Worm (Caenorhabditis elegans) whole organism, L4 larva: ENCODE results near the gene JC8.7.
A peak's percentile ranks its signal among the peaks of the same experiment; 100 is the strongest.

ENCODE experiments used
- F26F4.8 ChIP-seq: fragments of 200-800 bp; sonication (Bioruptor generic); conservative IDR thresholded peaks from 2 replicates; pipeline ENCODE4 v1.3.6; 2022; ENCODE audit warnings: missing genetic modification characterization, missing compliant biosample characterization
- F49E8.2 ChIP-seq: sonication (generic microtip); optimal IDR thresholded peaks from 2 replicates; lab custom pipeline; 2016; ENCODE audit warnings: missing compliant biosample characterization, mild to moderate bottlenecking, missing genetic modification characterization, borderline replicate concordance
- Y48G9A.11 ChIP-seq: fragments of 200-800 bp; sonication (Bioruptor generic); IDR thresholded peaks from 2 replicates; pipeline ENCODE4 v1.3.6; 2022; ENCODE audit warnings: missing genetic modification reagents, missing genetic modification characterization, missing compliant biosample characterization
- ZK337.2 ChIP-seq: fragments of 200-800 bp; sonication (Bioruptor generic); IDR thresholded peaks from 2 replicates; pipeline ENCODE4 v1.3.6; 2022; ENCODE audit warnings: missing genetic modification reagents, missing genetic modification characterization, missing compliant biosample characterization
- ZK546.5 ChIP-seq, 2 experiments: sonication (generic microtip); optimal IDR thresholded peaks; 2 replicates each; lab custom pipeline; 2017; ENCODE audit warnings: missing biosample characterization in 2 of 2, missing genetic modification characterization in 2 of 2
- aha-1 ChIP-seq: fragments of 150-350 bp; peaks from one replicate; lab custom pipeline; 2014; ENCODE audit warnings: missing biosample characterization, missing genetic modification characterization
- ama-1 ChIP-seq: fragments of 150-350 bp; optimal IDR thresholded peaks from 2 replicates; lab custom pipeline; 2014; ENCODE audit warnings: inconsistent platforms, mixed read lengths
- ceh-20 ChIP-seq: fragments of 200-800 bp; sonication (Bioruptor generic); IDR thresholded peaks from 2 replicates; pipeline ENCODE4 v1.3.6; 2022; ENCODE audit warnings: missing genetic modification reagents, missing genetic modification characterization, missing compliant biosample characterization
- ceh-28 ChIP-seq: fragments of 150-350 bp; optimal IDR thresholded peaks from 2 replicates; lab custom pipeline; 2014; ENCODE audit warnings: missing biosample characterization, missing genetic modification reagents, missing genetic modification characterization
- ceh-32 ChIP-seq: sonication (generic microtip); optimal IDR thresholded peaks from 2 replicates; lab custom pipeline; 2016; ENCODE audit warnings: mild to moderate bottlenecking, missing genetic modification characterization, missing compliant biosample characterization; ENCODE audit not compliant: poor library complexity
- cey-2 ChIP-seq: sonication (generic microtip); optimal IDR thresholded peaks from 3 replicates; lab custom pipeline; 2017; ENCODE audit warnings: missing genetic modification characterization, mild to moderate bottlenecking, missing compliant biosample characterization, antibody characterized with exemption, borderline replicate concordance; ENCODE audit not compliant: insufficient read depth
- ctbp-1 ChIP-seq: fragments of 200-800 bp; sonication (Bioruptor generic); IDR thresholded peaks from 2 replicates; pipeline ENCODE4 v1.3.6; 2022; ENCODE audit warnings: missing genetic modification reagents, missing genetic modification characterization, missing compliant biosample characterization
- dmd-6 ChIP-seq: fragments of 200-800 bp; sonication (Bioruptor generic); IDR thresholded peaks from 2 replicates; pipeline ENCODE4 v1.3.6; 2022; ENCODE audit warnings: missing genetic modification reagents, missing genetic modification characterization, missing compliant biosample characterization
- dmd-9 ChIP-seq: fragments of 200-800 bp; sonication (Bioruptor generic); IDR thresholded peaks from 2 replicates; pipeline ENCODE4 v1.3.6; 2022; ENCODE audit warnings: missing genetic modification reagents, missing genetic modification characterization, missing compliant biosample characterization
- dpl-1 ChIP-seq: fragments of 150-350 bp; optimal IDR thresholded peaks from 2 replicates; lab custom pipeline; 2014; ENCODE audit warnings: missing biosample characterization, missing genetic modification reagents, missing genetic modification characterization
- egl-27 ChIP-seq: sonication (generic microtip); optimal IDR thresholded peaks from 3 replicates; lab custom pipeline; 2017; ENCODE audit warnings: missing biosample characterization, missing genetic modification reagents, missing genetic modification characterization
- hif-1 ChIP-seq, 2 experiments: sonication (generic microtip); optimal IDR thresholded peaks; 2 replicates each; lab custom pipeline; 2016 to 2017; ENCODE audit warnings: missing compliant biosample characterization in 2 of 2, missing genetic modification characterization in 2 of 2, missing genetic modification reagents in 2 of 2, missing genotype in 2 of 2, mild to moderate bottlenecking in 1 of 2
- lim-7 ChIP-seq: fragments of 200-800 bp; sonication (Bioruptor generic); IDR thresholded peaks from 2 replicates; pipeline ENCODE4 v1.3.6; 2022; ENCODE audit warnings: missing genetic modification characterization, missing compliant biosample characterization
- lin-1 ChIP-seq: fragments of 200-800 bp; sonication (Bioruptor generic); IDR thresholded peaks from 2 replicates; pipeline ENCODE4 v1.3.6; 2022; ENCODE audit warnings: missing genetic modification reagents, missing genetic modification characterization, missing compliant biosample characterization
- lin-38 ChIP-seq: fragments of 200-800 bp; sonication (Bioruptor generic); IDR thresholded peaks from 2 replicates; pipeline ENCODE4 v1.3.6; 2022; ENCODE audit warnings: missing genetic modification reagents, missing genetic modification characterization, missing compliant biosample characterization
- lsy-2 ChIP-seq, 2 experiments: fragments of 150-350 bp in 1 of 2; sonication (generic microtip) in 1 of 2; optimal IDR thresholded peaks; 2 replicates each; lab custom pipeline; 2014 to 2017; ENCODE audit warnings: missing biosample characterization in 2 of 2, missing genetic modification characterization in 2 of 2
- mep-1 ChIP-seq: fragments of 150-350 bp; sonication (generic microtip); optimal IDR thresholded peaks from 3 replicates; lab custom pipeline; 2014; ENCODE audit warnings: missing biosample characterization, missing genetic modification characterization
- mes-2 ChIP-seq: sonication (generic microtip); optimal IDR thresholded peaks from 2 replicates; lab custom pipeline; 2016; ENCODE audit warnings: missing genotype, mild to moderate bottlenecking, missing genetic modification characterization, missing compliant biosample characterization; ENCODE audit not compliant: poor library complexity, severe bottlenecking
- mxl-3 ChIP-seq: fragments of 200-800 bp; sonication (Bioruptor generic); optimal IDR thresholded peaks from 2 replicates; lab custom pipeline; 2018; ENCODE audit warnings: mild to moderate bottlenecking, missing genetic modification characterization, missing compliant biosample characterization
- nhr-25 ChIP-seq: sonication (generic microtip); optimal IDR thresholded peaks from 2 replicates; lab custom pipeline; 2017; ENCODE audit warnings: missing genetic modification characterization, mild to moderate bottlenecking, missing compliant biosample characterization, antibody characterized with exemption, moderate library complexity, borderline replicate concordance; ENCODE audit not compliant: insufficient read depth
- nhr-6 ChIP-seq: fragments of 150-350 bp; optimal IDR thresholded peaks from 2 replicates; lab custom pipeline; 2014; ENCODE audit warnings: missing biosample characterization, missing genetic modification characterization
- nhr-76 ChIP-seq: fragments of 150-350 bp; optimal IDR thresholded peaks from 2 replicates; lab custom pipeline; 2014; ENCODE audit warnings: missing biosample characterization, missing genetic modification characterization
- pha-4 ChIP-seq, 2 experiments: fragments of 150-350 bp in 1 of 2; fragments of 200-800 bp in 1 of 2; sonication (Bioruptor generic) in 1 of 2; IDR thresholded peaks in 1 of 2; optimal IDR thresholded peaks in 1 of 2; 2 replicates each; pipeline versions ENCODE4 v1.3.6 to Lab custom; 2014 to 2022; ENCODE audit warnings: missing genetic modification characterization in 2 of 2, missing genetic modification reagents in 2 of 2, missing biosample characterization in 1 of 2, missing compliant biosample characterization in 1 of 2
- pqm-1 ChIP-seq: sonication (generic microtip); optimal IDR thresholded peaks from 2 replicates; lab custom pipeline; 2017; ENCODE audit warnings: missing biosample characterization, missing genetic modification characterization
- snpc-1.2 ChIP-seq: fragments of 200-800 bp; sonication (Bioruptor generic); IDR thresholded peaks from 2 replicates; pipeline ENCODE4 v1.3.6; 2022; ENCODE audit warnings: missing genetic modification reagents, missing genetic modification characterization, missing compliant biosample characterization
- snpc-4 ChIP-seq: fragments of 150-350 bp; optimal IDR thresholded peaks from 2 replicates; lab custom pipeline; 2014; ENCODE audit warnings: missing biosample characterization, missing genetic modification characterization
- unc-130 ChIP-seq: sonication (generic microtip); optimal IDR thresholded peaks from 2 replicates; lab custom pipeline; 2016; ENCODE audit warnings: missing genetic modification reagents, missing genetic modification characterization, missing compliant biosample characterization
- unc-62 ChIP-seq, 3 experiments: fragments of 150-350 bp in 1 of 3; sonication (generic microtip); optimal IDR thresholded peaks in 2 of 3; peaks in 1 of 3; 1 replicate in 1 of 3; 2 replicates in 2 of 3; lab custom pipeline; 2014 to 2017; ENCODE audit warnings: missing biosample characterization in 3 of 3, missing genetic modification characterization in 3 of 3, missing genetic modification reagents in 3 of 3, missing genotype in 1 of 3
- zag-1 ChIP-seq: fragments of 150-350 bp; optimal IDR thresholded peaks from 2 replicates; lab custom pipeline; 2014; ENCODE audit warnings: missing biosample characterization, missing genetic modification characterization
- zfp-2 ChIP-seq: sonication (generic microtip); optimal IDR thresholded peaks from 2 replicates; lab custom pipeline; 2016; ENCODE audit warnings: mild to moderate bottlenecking, missing genetic modification characterization, missing compliant biosample characterization
- zip-11 ChIP-seq: fragments of 200-800 bp; sonication (Bioruptor generic); IDR thresholded peaks from 2 replicates; pipeline ENCODE4 v1.3.6; 2022; ENCODE audit warnings: missing genetic modification characterization, missing compliant biosample characterization
- zip-2 ChIP-seq: fragments of 150-350 bp; optimal IDR thresholded peaks from 2 replicates; lab custom pipeline; 2014; ENCODE audit warnings: missing biosample characterization, missing genetic modification characterization

JC8.7 gene

DNA sequence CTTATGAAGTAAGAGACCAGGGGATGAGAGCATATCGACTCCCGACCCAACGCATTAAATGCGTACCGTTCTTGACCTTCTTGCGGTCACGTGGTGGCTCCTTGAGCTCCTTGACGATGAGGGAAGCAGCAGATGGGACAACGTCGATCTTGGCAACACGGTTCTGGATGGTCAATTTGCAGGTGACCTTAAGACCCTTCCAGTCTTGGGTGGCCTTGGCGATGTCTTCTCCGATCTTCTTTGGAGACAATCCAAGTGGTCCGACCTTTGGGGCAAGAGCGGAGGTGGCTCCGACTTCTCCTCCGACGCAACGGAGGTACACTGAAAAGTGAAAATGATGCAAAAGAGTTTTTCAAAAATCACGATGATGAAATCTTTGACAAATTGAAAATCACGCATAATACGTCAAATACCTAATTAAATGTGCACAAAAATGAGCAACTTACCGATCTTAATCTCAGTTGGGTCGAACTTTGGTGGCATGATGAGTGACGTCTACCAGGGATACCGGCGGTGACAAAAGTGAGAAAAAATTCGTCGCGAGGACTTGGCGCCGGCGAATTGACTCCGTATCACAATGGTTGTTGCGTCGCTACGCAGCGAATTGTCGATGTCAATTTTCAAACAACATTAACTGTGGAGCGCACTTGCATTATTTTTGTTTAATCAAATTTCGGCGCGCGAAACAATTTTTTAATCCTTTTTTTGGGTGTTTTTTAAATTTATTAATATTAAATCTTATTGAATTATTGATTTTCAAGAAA lies 6.8 kb upstream of the JC8.7 start, which contains the start of gene rpl-12 (continued):
- TF ChIP-seq ceh-32 (tag; lab: Kevin White, UChicago) (peak; percentile 68), zip-11 (GFP tag; lab: Robert Waterston, UW) (no peak), egl-27 (tag; lab: Kevin White, UChicago) (no peak), Y48G9A.11 (GFP tag; lab: Robert Waterston, UW) (peak; percentile 87), dmd-6 (GFP tag; lab: Robert Waterston, UW) (peak; percentile 99), nhr-25 (peak; percentile 96), ctbp-1 (GFP tag; lab: Robert Waterston, UW) (peak; percentile 96), mep-1 (tag; lab: Kevin White, UChicago) (peak; percentile 99), pqm-1 (peak; percentile 49), unc-130 (GFP tag; lab: Kevin White, UChicago) (peak; percentile 94), nhr-6 (tag; lab: Kevin White, UChicago) (peak; percentile 99), lim-7 (peak; percentile 54; the same call in 1 of the 2 replicates), snpc-4 (tag; lab: Kevin White, UChicago) (peak; percentile 23), F49E8.2 (tag; lab: Kevin White, UChicago) (peak; percentile 83), dpl-1 (GFP tag; lab: Kevin White, UChicago) (peak; percentile 98), ama-1 (lab: Kevin White, UChicago) (peak; percentile 93), pha-4 (GFP tag; IDR thresholded peaks at IDR 0.05; lab: Robert Waterston, UW) (peak; percentile 97), pha-4 (tag; optimal IDR thresholded peaks at IDR 0.05; lab: Kevin White, UChicago) (peak; percentile 99), mxl-3 (GFP tag; lab: Kevin White, UChicago) (no peak), F26F4.8 (GFP tag; lab: Robert Waterston, UW) (no peak)

DNA sequence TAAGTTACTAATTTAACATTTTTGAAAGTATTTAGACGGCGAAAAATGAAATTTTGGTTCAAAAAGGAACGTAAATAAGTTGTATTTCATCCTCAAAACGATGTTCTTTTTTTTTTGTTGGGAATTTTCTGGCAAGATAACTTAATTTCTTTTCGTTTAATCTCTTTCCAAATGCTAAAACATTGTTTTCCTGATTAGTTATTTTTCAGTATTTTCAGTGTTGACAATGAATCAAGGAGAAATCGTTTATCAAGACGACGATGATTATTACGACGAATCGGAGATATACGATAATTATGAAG lies 6.3 kb upstream of the JC8.7 start, which contains the start of gene lin-54:
TSS of gene lin-54 (plus strand) at position 203 of the 302 bp plus-strand sequence.
- TF ChIP-seq ama-1 (lab: Kevin White, UChicago): no peak
- no peak for TF ChIP-seq ceh-20 (GFP tag; lab: Robert Waterston, UW)
- no peak for TF ChIP-seq cey-2 (tag; lab: Kevin White, UChicago)
- TF ChIP-seq lsy-2 (tag; optimal IDR thresholded peaks at IDR 0.05; lab: Kevin White, UChicago): no peak
- TF ChIP-seq zfp-2 (tag; lab: Kevin White, UChicago): no peak
- TF ChIP-seq unc-130 (GFP tag; lab: Kevin White, UChicago): no peak
- no peak for TF ChIP-seq lin-38
- no peak for TF ChIP-seq zip-11 (GFP tag; lab: Robert Waterston, UW)

DNA sequence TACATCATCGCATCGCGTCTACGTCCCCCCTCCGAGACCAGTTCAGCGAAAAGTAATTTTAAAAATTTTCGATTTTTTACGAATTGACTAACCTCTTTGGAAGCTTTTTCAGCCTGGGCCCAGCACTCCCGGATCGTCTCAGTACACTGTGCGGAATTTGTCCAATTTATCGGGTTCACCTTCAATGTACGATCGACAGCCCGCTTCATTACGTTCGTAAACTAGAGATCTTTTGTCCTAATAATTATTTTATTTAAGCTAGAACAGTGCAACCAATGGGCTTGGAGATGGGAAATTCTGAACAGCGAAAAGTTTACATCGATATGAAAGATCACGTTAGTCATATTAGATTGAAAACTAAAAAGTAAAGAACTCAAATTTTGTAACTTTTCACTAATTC lies 5.7 kb upstream of the JC8.7 start:
- TF ChIP-seq mxl-3 (GFP tag; lab: Kevin White, UChicago) (no peak), nhr-76 (tag; lab: Kevin White, UChicago) (no peak), aha-1 (tag; lab: Kevin White, UChicago) (peak; percentile 72), ZK337.2 (GFP tag; lab: Robert Waterston, UW) (no peak), lin-38 (0 out of 2 replicates have a peak, but pooled peaks have one; percentile 5), unc-62 (GFP tag; optimal IDR thresholded peaks at IDR 0.05 in 1 of 2; lab: Kevin White, UChicago) (peak in 1 of 2 experiments; percentile 63), unc-62 (tag; optimal IDR thresholded peaks at IDR 0.05; lab: Kevin White, UChicago) (no peak), mes-2 (tag; lab: Kevin White, UChicago) (no peak), zag-1 (tag; lab: Kevin White, UChicago) (no peak), F49E8.2 (tag; lab: Kevin White, UChicago) (no peak), F26F4.8 (GFP tag; lab: Robert Waterston, UW) (no peak), ceh-28 (tag; lab: Kevin White, UChicago) (no peak)

DNA sequence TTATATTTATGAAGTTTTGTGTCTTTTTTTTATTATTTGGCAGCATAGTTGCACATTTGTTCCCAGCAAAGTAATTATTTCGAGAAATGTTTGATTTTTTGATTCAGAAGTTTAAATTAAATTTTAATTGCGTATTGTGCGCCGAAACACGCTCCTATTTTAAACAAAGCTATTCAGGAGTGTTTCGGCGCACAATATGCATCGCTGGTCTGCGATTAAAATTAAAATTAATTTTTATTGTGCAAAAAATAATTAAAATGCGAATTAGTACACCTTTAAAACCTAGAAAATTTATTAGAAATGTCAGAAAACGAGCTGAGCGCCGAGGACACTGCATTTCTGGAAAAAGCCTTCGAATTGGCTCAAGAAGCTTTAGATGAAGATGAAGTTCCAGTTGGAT lies 3.7 kb upstream of the JC8.7 start, which contains the start of gene JC8.4:
TSS of gene JC8.4 (plus strand) at position 301 of the 400 bp plus-strand sequence.
- TF ChIP-seq dpl-1 (GFP tag; lab: Kevin White, UChicago) (no peak), lsy-2 (tag; optimal IDR thresholded peaks at IDR 0.05; lab: Kevin White, UChicago) (no peak), zip-2 (tag; lab: Kevin White, UChicago) (no peak), dmd-9 (GFP tag; lab: Robert Waterston, UW) (no peak), snpc-1.2 (no peak), hif-1 (tag; optimal IDR thresholded peaks at IDR 0.05; lab: Kevin White, UChicago) (no peak), ZK546.5 (tag; optimal IDR thresholded peaks at IDR 0.05; lab: Kevin White, UChicago) (no peak), lin-1 (no peak), lin-38 (peak; percentile 50)
